Worm (Caenorhabditis elegans) whole organism, mixed stage, embryonic: ENCODE data around the gene ndub-11.

Experiments
- M03D4.4 ChIP-seq: sonication (generic microtip); optimal IDR thresholded peaks from 2 replicates; lab custom pipeline; 2017; ENCODE audit warnings: mild to moderate bottlenecking, missing genetic modification characterization, missing compliant biosample characterization
- bed-3 ChIP-seq: fragments of 200-800 bp; sonication (Bioruptor generic); optimal IDR thresholded peaks from 3 replicates; lab custom pipeline; 2018; ENCODE audit warnings: mild to moderate bottlenecking, missing genetic modification characterization, moderate library complexity, missing compliant biosample characterization
- blmp-1 ChIP-seq: fragments of 150-350 bp; optimal IDR thresholded peaks from 2 replicates; lab custom pipeline; 2014; ENCODE audit warnings: missing biosample characterization, missing genetic modification characterization
- ceh-43 ChIP-seq: fragments of 200-800 bp; sonication (Bioruptor generic); optimal IDR thresholded peaks from 2 replicates; lab custom pipeline; 2018; ENCODE audit warnings: mild to moderate bottlenecking, missing genetic modification characterization, moderate library complexity, missing compliant biosample characterization
- ceh-83 ChIP-seq: fragments of 200-800 bp; sonication (Bioruptor generic); optimal IDR thresholded peaks from 2 replicates; lab custom pipeline; 2018; ENCODE audit warnings: mild to moderate bottlenecking, missing genetic modification characterization, missing compliant biosample characterization
- ces-1 ChIP-seq: fragments of 150-350 bp; optimal IDR thresholded peaks from 2 replicates; lab custom pipeline; 2014; ENCODE audit warnings: missing biosample characterization, missing genetic modification reagents, missing genetic modification characterization
- cnd-1 ChIP-seq: fragments of 200-800 bp; sonication (Bioruptor generic); optimal IDR thresholded peaks from 2 replicates; lab custom pipeline; 2018; ENCODE audit warnings: mild to moderate bottlenecking, missing genetic modification characterization, missing compliant biosample characterization
- drap-1 ChIP-seq: fragments of 200-800 bp; sonication (Bioruptor generic); optimal IDR thresholded peaks from 3 replicates; lab custom pipeline; 2018; ENCODE audit warnings: mild to moderate bottlenecking, missing genetic modification characterization, missing compliant biosample characterization
- elt-1 ChIP-seq: sonication (generic microtip); optimal IDR thresholded peaks from 2 replicates; lab custom pipeline; 2017; ENCODE audit warnings: missing genetic modification characterization, mild to moderate bottlenecking, missing compliant biosample characterization, antibody characterized with exemption, moderate library complexity, borderline replicate concordance; ENCODE audit not compliant: insufficient read depth
- elt-3 ChIP-seq: fragments of 150-350 bp; optimal IDR thresholded peaks from 2 replicates; lab custom pipeline; 2014; ENCODE audit warnings: missing biosample characterization, missing genetic modification characterization
- ham-2 ChIP-seq: fragments of 200-800 bp; sonication (Bioruptor generic); optimal IDR thresholded peaks from 2 replicates; lab custom pipeline; 2018; ENCODE audit warnings: mild to moderate bottlenecking, missing genetic modification characterization, missing compliant biosample characterization
- hlh-1 ChIP-seq: fragments of 150-350 bp; optimal IDR thresholded peaks from 2 replicates; lab custom pipeline; 2014; ENCODE audit warnings: missing biosample characterization, missing genetic modification reagents, missing genetic modification characterization
- lin-32 ChIP-seq: fragments of 200-800 bp; sonication (Bioruptor generic); optimal IDR thresholded peaks from 2 replicates; lab custom pipeline; 2018; ENCODE audit warnings: mild to moderate bottlenecking, missing genetic modification characterization, missing compliant biosample characterization
- mab-5 ChIP-seq: fragments of 150-350 bp; optimal IDR thresholded peaks from 2 replicates; lab custom pipeline; 2014; ENCODE audit warnings: missing biosample characterization, missing genetic modification characterization
- mep-1 ChIP-seq: fragments of 150-350 bp; optimal IDR thresholded peaks from 2 replicates; lab custom pipeline; 2017; ENCODE audit warnings: missing biosample characterization, missing genetic modification reagents, missing genetic modification characterization, inconsistent platforms
- mls-2 ChIP-seq: sonication (generic microtip); optimal IDR thresholded peaks from 2 replicates; lab custom pipeline; 2016; ENCODE audit warnings: mild to moderate bottlenecking, missing genetic modification characterization, moderate library complexity, missing compliant biosample characterization
- nhr-12 ChIP-seq: fragments of 150-350 bp; optimal IDR thresholded peaks from 2 replicates; lab custom pipeline; 2014; ENCODE audit warnings: missing biosample characterization, missing genetic modification characterization
- nhr-2 ChIP-seq: fragments of 150-350 bp; optimal IDR thresholded peaks from 2 replicates; lab custom pipeline; 2014; ENCODE audit warnings: missing biosample characterization, missing genetic modification characterization
- nhr-237 ChIP-seq: fragments of 150-350 bp; optimal IDR thresholded peaks from 2 replicates; lab custom pipeline; 2014; ENCODE audit warnings: missing biosample characterization, missing genetic modification characterization
- nhr-28 ChIP-seq: fragments of 150-350 bp; optimal IDR thresholded peaks from 2 replicates; lab custom pipeline; 2014; ENCODE audit warnings: missing biosample characterization, missing genetic modification characterization
- nhr-76 ChIP-seq: sonication (generic microtip); optimal IDR thresholded peaks from 2 replicates; lab custom pipeline; 2017; ENCODE audit warnings: missing biosample characterization, missing genetic modification characterization
- pha-4 ChIP-seq: fragments of 150-350 bp; optimal IDR thresholded peaks from 2 replicates; lab custom pipeline; 2018; ENCODE audit warnings: missing biosample characterization, missing genetic modification reagents, missing genetic modification characterization
- sem-2 ChIP-seq: fragments of 200-800 bp; sonication (Bioruptor generic); optimal IDR thresholded peaks from 2 replicates; lab custom pipeline; 2018; ENCODE audit warnings: mild to moderate bottlenecking, missing genetic modification characterization, missing compliant biosample characterization
- snpc-4 ChIP-seq: fragments of 150-350 bp; optimal IDR thresholded peaks from 2 replicates; lab custom pipeline; 2014; ENCODE audit warnings: missing biosample characterization, missing genetic modification characterization
- sptf-1 ChIP-seq: sonication (generic microtip); optimal IDR thresholded peaks from 2 replicates; lab custom pipeline; 2017; ENCODE audit warnings: mild to moderate bottlenecking, missing genetic modification characterization, moderate library complexity, missing compliant biosample characterization
- tbx-8 ChIP-seq: fragments of 200-800 bp; sonication (Bioruptor generic); optimal IDR thresholded peaks from 2 replicates; lab custom pipeline; 2018; ENCODE audit warnings: mild to moderate bottlenecking, missing genetic modification characterization, moderate library complexity, missing compliant biosample characterization
- unc-62 ChIP-seq: fragments of 150-350 bp; optimal IDR thresholded peaks from 2 replicates; lab custom pipeline; 2014; ENCODE audit warnings: missing biosample characterization, missing genetic modification reagents, missing genetic modification characterization
- zip-8 ChIP-seq: fragments of 150-350 bp; optimal IDR thresholded peaks from 2 replicates; lab custom pipeline; 2014; ENCODE audit warnings: missing biosample characterization, missing genetic modification characterization
- ztf-11 ChIP-seq: fragments of 150-350 bp; optimal IDR thresholded peaks from 2 replicates; lab custom pipeline; 2014; ENCODE audit warnings: missing biosample characterization, missing genetic modification characterization

ndub-11 gene

DNA sequence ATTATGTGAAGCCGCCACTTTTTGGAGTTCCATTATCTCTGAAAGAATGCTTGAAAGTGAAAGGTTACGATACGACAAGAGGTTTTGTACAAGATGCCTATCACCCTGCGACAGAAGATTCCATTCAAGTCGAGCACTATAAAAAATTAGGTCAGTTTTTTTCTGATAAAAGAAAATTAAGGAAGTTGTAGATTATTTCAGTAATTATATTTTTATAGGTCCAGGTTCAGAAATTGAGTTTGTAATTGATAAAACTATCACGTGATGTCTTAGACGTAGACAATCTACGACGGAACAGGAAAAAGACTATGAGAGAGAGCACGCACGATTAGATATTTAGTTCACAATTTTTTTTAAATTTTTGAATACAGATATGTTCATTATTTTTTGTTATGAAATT lies 30.0 kb upstream of the ndub-11 start:
- TF ChIP-seq snpc-4 (tag; lab: Kevin White, UChicago): no peak
- TF ChIP-seq M03D4.4 (tag; lab: Kevin White, UChicago): no peak
- TF ChIP-seq nhr-76 (tag; lab: Kevin White, UChicago): no peak
- no peak for TF ChIP-seq pha-4 (tag; lab: Kevin White, UChicago)
- no peak for TF ChIP-seq sptf-1 (tag; lab: Kevin White, UChicago)
- no peak for TF ChIP-seq unc-62 (GFP tag; lab: Kevin White, UChicago)
- TF ChIP-seq ztf-11 (tag; lab: Kevin White, UChicago): no peak
- TF ChIP-seq nhr-2 (tag; lab: Kevin White, UChicago): no peak
- no peak for TF ChIP-seq mep-1 (tag; lab: Kevin White, UChicago)
- no peak for TF ChIP-seq zip-8 (tag; lab: Kevin White, UChicago)
- TF ChIP-seq ham-2 (GFP tag; lab: Kevin White, UChicago): no peak
- no peak for TF ChIP-seq mls-2
- TF ChIP-seq tbx-8 (GFP tag; lab: Kevin White, UChicago): no peak
- TF ChIP-seq cnd-1: no peak
- TF ChIP-seq lin-32 (GFP tag; lab: Kevin White, UChicago): no peak
- TF ChIP-seq nhr-237: no peak

DNA sequence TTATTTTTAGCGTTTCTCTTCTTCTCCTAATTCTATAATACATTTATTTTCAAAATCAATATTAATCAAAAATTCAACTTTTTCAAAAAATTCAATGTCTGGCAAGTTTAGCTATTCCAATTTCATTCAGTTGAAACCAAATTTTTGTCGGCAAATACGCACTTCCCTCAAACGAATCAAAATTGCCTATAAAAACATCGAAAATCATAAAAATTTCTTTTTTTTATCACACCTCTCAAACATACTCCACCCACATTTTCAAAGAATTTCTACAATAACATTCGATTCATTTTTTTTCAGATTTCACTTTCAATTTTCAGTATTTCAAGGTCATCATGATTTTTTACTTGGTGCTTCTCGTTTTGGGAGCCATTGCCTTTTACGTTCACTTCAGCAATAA lies 29.1 kb upstream of the ndub-11 start, which contains the start of gene faah-1:
Gene faah-1 (plus strand): TSS at position 301 of the 400 bp plus-strand sequence.
- TF ChIP-seq ztf-11 (tag; lab: Kevin White, UChicago) (no peak), ceh-83 (GFP tag; lab: Kevin White, UChicago) (no peak), cnd-1 (no peak), blmp-1 (tag; lab: Kevin White, UChicago) (no peak), ces-1 (no peak), nhr-12 (tag; lab: Kevin White, UChicago) (no peak), zip-8 (tag; lab: Kevin White, UChicago) (no peak), mep-1 (tag; lab: Kevin White, UChicago) (no peak), tbx-8 (GFP tag; lab: Kevin White, UChicago) (no peak)

DNA sequence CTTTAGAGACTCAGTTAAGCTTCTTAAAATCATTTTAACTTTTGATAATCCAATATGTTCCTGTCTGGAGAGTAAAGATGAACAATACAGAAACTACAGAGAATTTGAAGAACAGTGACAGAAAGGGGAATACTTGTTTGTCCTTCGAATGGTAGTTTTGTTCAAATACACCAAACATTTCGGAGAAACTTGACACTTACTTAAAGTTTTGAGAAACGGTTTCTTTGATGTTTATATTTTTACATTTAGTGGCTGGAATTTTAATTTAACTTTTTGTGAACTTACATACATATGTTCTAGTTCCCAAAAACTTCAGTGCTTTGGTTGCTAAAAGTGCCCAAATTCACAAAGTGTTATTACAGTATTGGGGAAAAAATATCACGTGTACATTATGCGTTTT lies 27.1 kb upstream of the ndub-11 start, which contains the start of gene B0218.5:
Gene B0218.5 (minus strand): TSS at position 101 of the 400 bp plus-strand sequence.
- TF ChIP-seq sptf-1 (tag; lab: Kevin White, UChicago) (no peak), mab-5 (tag; lab: Kevin White, UChicago) (no peak), bed-3 (GFP tag; lab: Kevin White, UChicago) (no peak), ces-1 (no peak), hlh-1 (tag; lab: Kevin White, UChicago) (no peak), ztf-11 (tag; lab: Kevin White, UChicago) (no peak), ceh-43 (GFP tag; lab: Kevin White, UChicago) (no peak)

DNA sequence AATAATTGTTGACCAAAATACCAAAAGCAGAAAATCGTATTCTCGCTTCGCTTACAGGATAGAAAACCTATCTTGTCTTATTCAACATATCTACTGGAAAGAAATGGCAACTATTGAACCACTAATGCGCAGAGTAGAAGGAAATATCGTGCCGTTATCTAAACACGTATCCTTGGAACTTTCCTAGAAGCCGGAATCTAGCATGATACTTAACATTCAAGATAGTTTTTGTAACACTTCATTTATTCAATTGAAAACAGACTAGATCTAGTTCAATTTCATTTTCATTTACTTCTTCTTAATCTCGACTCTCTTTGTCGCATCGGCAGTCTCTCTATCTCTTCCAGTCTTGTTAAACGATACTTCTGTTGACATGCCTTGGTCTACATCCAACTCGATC lies 24.9 kb upstream of the ndub-11 start:
- TF ChIP-seq elt-3 (tag; lab: Kevin White, UChicago) (no peak), M03D4.4 (tag; lab: Kevin White, UChicago) (no peak), sptf-1 (tag; lab: Kevin White, UChicago) (no peak), ztf-11 (tag; lab: Kevin White, UChicago) (no peak), mls-2 (no peak), bed-3 (GFP tag; lab: Kevin White, UChicago) (no peak), drap-1 (GFP tag; lab: Kevin White, UChicago) (no peak), cnd-1 (no peak)
- TF ChIP-seq, all 35 proteins: peak for 0

DNA sequence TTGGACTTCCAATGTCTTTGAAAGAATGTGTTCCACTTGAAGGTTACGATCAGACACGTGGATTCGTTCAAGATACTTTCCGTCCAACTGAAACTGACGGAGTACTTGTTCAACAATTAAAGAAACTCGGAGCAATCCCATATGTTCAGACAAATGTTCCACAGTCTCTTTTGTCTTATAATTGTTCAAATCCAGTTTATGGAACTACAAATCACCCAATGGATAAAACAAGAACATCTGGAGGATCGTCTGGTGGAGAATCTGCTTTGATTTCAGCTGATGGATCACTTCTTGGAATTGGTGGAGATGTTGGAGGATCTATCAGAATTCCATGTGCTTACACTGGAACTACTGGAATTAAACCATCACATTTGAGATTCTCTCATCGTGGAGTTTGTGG lies 23.1 kb upstream of the ndub-11 start:
- TF ChIP-seq lin-32 (GFP tag; lab: Kevin White, UChicago) (no peak), bed-3 (GFP tag; lab: Kevin White, UChicago) (no peak), mls-2 (no peak)
- TF ChIP-seq, all 35 proteins: peak for 0

DNA sequence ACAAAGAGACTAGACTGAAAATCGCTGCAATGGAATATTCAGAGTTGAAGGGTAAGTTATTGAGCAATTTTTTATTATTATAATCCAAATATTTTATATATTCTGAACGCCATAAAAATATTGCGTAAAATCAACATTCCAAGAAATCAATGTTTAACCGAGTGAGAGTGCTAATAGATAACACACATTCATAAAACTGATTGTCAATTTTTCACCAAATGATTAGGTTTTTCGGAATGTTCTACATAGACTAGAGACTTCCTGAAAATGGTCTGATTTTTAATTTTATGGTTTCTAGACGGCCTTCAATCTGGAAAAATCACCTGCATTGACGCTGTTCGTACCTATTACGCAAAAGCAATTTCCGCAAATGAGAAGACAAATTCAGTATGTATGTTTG lies 22.7 kb upstream of the ndub-11 start:
- no peak for TF ChIP-seq M03D4.4 (tag; lab: Kevin White, UChicago)
- TF ChIP-seq unc-62 (GFP tag; lab: Kevin White, UChicago): no peak
- TF ChIP-seq tbx-8 (GFP tag; lab: Kevin White, UChicago): no peak
- TF ChIP-seq mab-5 (tag; lab: Kevin White, UChicago): no peak
- no peak for TF ChIP-seq mep-1 (tag; lab: Kevin White, UChicago)

DNA sequence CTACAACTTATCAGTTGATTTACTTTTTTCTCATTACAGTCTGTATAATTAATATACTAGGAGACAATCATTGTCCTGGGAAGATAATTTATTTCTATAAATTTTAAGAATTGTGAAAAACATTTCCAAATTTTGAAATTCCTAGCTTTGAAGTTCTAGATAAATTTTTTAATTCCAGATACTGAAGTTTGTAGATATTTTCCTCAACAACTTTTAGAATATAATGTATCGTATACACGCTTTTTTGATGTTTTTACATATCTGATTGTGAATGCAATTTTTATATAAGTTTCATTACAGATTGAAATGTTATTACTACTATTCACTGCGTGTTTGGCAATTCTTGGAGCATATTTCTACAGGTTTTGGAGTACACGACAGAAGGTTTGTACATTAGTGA lies 22.1 kb upstream of the ndub-11 start, which contains the start of gene faah-2:
Gene faah-2 (plus strand): TSS at position 301 of the 400 bp plus-strand sequence.
- no peak for TF ChIP-seq tbx-8 (GFP tag; lab: Kevin White, UChicago)
- TF ChIP-seq sem-2: no peak
- no peak for TF ChIP-seq blmp-1 (tag; lab: Kevin White, UChicago)
- TF ChIP-seq elt-1 (tag; lab: Kevin White, UChicago): no peak
- TF ChIP-seq mls-2: no peak
- no peak for TF ChIP-seq elt-3 (tag; lab: Kevin White, UChicago)
- no peak for TF ChIP-seq lin-32 (GFP tag; lab: Kevin White, UChicago)
- TF ChIP-seq pha-4 (tag; lab: Kevin White, UChicago): no peak
- no peak for TF ChIP-seq mab-5 (tag; lab: Kevin White, UChicago)
- no peak for TF ChIP-seq nhr-28 (tag; lab: Kevin White, UChicago)
- no peak for TF ChIP-seq nhr-237
- no peak for TF ChIP-seq sptf-1 (tag; lab: Kevin White, UChicago)
- no peak for TF ChIP-seq hlh-1 (tag; lab: Kevin White, UChicago)
- TF ChIP-seq ham-2 (GFP tag; lab: Kevin White, UChicago): no peak
- TF ChIP-seq drap-1 (GFP tag; lab: Kevin White, UChicago): no peak
- no peak for TF ChIP-seq snpc-4 (tag; lab: Kevin White, UChicago)
- TF ChIP-seq, all 35 proteins: peak for 0
